Worm (Caenorhabditis elegans): ENCODE data around the gene dhs-13.

DNA sequence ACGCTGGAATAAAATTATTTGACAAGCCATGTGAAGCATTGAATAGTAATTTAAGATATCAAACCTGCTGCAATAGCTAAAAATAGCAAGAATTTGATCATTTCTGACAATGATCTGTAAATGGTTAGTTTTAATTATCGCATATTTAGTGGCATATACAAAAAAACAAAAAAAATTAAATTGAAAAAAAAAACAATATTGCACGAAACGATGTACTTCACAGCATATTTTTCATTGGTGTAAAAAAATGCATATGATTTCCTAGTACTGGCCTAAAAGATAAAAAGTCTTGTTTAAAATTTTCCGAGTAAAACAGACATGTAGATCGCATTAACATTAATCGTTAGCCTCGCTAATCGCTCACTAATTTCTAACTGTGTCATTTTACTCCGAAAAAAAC is 22.5 kb downstream of the dhs-13 start, which contains the start of gene ZK697.8:
- TF ChIP-seq sptf-1 (tag; optimal IDR thresholded peaks at IDR 0.05), result no peak
- no peak for TF ChIP-seq snpc-4 (tag; optimal IDR thresholded peaks at IDR 0.05)
- no peak for TF ChIP-seq nhr-12 (tag; optimal IDR thresholded peaks at IDR 0.05)
- TF ChIP-seq pha-4 (tag; optimal IDR thresholded peaks at IDR 0.05), result no peak
- TF ChIP-seq mep-1 (tag; optimal IDR thresholded peaks at IDR 0.05), result no peak
- no peak for TF ChIP-seq unc-39 (tag; optimal IDR thresholded peaks at IDR 0.05)
- no peak for TF ChIP-seq unc-62 (GFP tag; optimal IDR thresholded peaks at IDR 0.05)
- no peak for TF ChIP-seq lin-13 (tag; optimal IDR thresholded peaks at IDR 0.05)
- TF ChIP-seq mls-2 (tag; optimal IDR thresholded peaks at IDR 0.05), result no peak
- no peak for TF ChIP-seq elt-3 (tag; optimal IDR thresholded peaks at IDR 0.05)

All from whole organism, mixed stage, embryonic.